Fruit fly (Drosophila melanogaster) whole organism, embryonic: Measurements from ENCODE around the gene CG4991.
A peak's percentile ranks its signal among the peaks of the same experiment; 100 is the strongest.

Experiments used
- Antp ChIP-seq: fragments of 200-800 bp; sonication (Bioruptor generic); optimal IDR thresholded peaks from 3 replicates; lab custom pipeline; 2016; ENCODE audit warnings: missing biosample characterization, missing genetic modification characterization
- Atf3 ChIP-seq: fragments of 200-800 bp; sonication (Bioruptor generic); optimal IDR thresholded peaks from 3 replicates; lab custom pipeline; 2016; ENCODE audit warnings: missing biosample characterization, missing genetic modification characterization
- Atf6 ChIP-seq: fragments of 200-800 bp; sonication (Bioruptor generic); IDR thresholded peaks from 2 replicates; pipeline ENCODE4 v1.3.6; 2022; ENCODE audit warnings: missing biosample characterization, missing genetic modification characterization
- CG10431 ChIP-seq: fragments of 200-800 bp; sonication (Bioruptor generic); optimal IDR thresholded peaks from 3 replicates; lab custom pipeline; 2018; ENCODE audit warnings: missing biosample characterization, mild to moderate bottlenecking, missing genetic modification characterization
- CG11093 ChIP-seq: fragments of 200-800 bp; sonication (Bioruptor generic); IDR thresholded peaks from 3 replicates; pipeline ENCODE4 v1.3.6; 2022; ENCODE audit warnings: missing biosample characterization, missing genetic modification characterization
- CG11398 ChIP-seq: fragments of 200-800 bp; sonication (Bioruptor generic); optimal IDR thresholded peaks from 2 replicates; lab custom pipeline; 2016; ENCODE audit warnings: missing biosample characterization, missing genetic modification characterization
- CG11504 ChIP-seq: fragments of 200-800 bp; sonication (Bioruptor generic); optimal IDR thresholded peaks from 3 replicates; lab custom pipeline; 2019; ENCODE audit warnings: missing biosample characterization, mild to moderate bottlenecking, missing genetic modification characterization, moderate library complexity
- CG12659 ChIP-seq: fragments of 200-800 bp; sonication (Bioruptor generic); optimal IDR thresholded peaks from 3 replicates; lab custom pipeline; 2017; ENCODE audit warnings: mild to moderate bottlenecking, missing biosample characterization, missing genetic modification reagents, missing genetic modification characterization
- CG16813 ChIP-seq: fragments of 200-800 bp; sonication (Bioruptor generic); IDR thresholded peaks from 3 replicates; pipeline ENCODE4 v1.3.6; 2022; ENCODE audit warnings: missing biosample characterization, missing genetic modification characterization; ENCODE audit not compliant: partially characterized antibody
- CG17361 ChIP-seq: fragments of 200-800 bp; sonication (Bioruptor generic); IDR thresholded peaks from 3 replicates; pipeline ENCODE4 v1.3.6; 2022; ENCODE audit warnings: missing biosample characterization, missing genetic modification characterization
- CG1832 ChIP-seq: fragments of 200-800 bp; sonication (Bioruptor generic); optimal IDR thresholded peaks from 2 replicates; lab custom pipeline; 2017; ENCODE audit warnings: missing biosample characterization, mild to moderate bottlenecking, missing genetic modification characterization, inconsistent platforms
- CG31224 ChIP-seq: fragments of 200-800 bp; sonication (Bioruptor generic); IDR thresholded peaks from 2 replicates; pipeline ENCODE4 v1.3.6; 2022; ENCODE audit warnings: missing biosample characterization, missing genetic modification characterization
- CG4617 ChIP-seq: fragments of 200-800 bp; sonication (Bioruptor generic); optimal IDR thresholded peaks from 3 replicates; lab custom pipeline; 2016; ENCODE audit warnings: missing biosample characterization, missing genetic modification characterization, borderline replicate concordance
- CG7357 ChIP-seq: fragments of 200-800 bp; sonication (Bioruptor generic); IDR thresholded peaks from 3 replicates; pipeline ENCODE4 v1.3.6; 2022; ENCODE audit warnings: missing biosample characterization, missing genetic modification characterization
- CG7556 ChIP-seq: fragments of 200-800 bp; sonication (Bioruptor generic); optimal IDR thresholded peaks from 2 replicates; lab custom pipeline; 2017; ENCODE audit warnings: missing biosample characterization, mild to moderate bottlenecking, missing genetic modification characterization
- CG8765 ChIP-seq: fragments of 200-800 bp; sonication (Bioruptor generic); IDR thresholded peaks from 2 replicates; pipeline ENCODE4 v1.3.6; 2022; ENCODE audit warnings: missing biosample characterization, missing genetic modification characterization
- CG8944 ChIP-seq: fragments of 200-800 bp; sonication (Bioruptor generic); optimal IDR thresholded peaks from 3 replicates; lab custom pipeline; 2016; ENCODE audit warnings: missing biosample characterization, missing genetic modification characterization
- Dbx ChIP-seq: fragments of 200-800 bp; sonication (Bioruptor generic); IDR thresholded peaks from 3 replicates; pipeline ENCODE4 v1.3.6; 2022; ENCODE audit warnings: missing biosample characterization, missing genetic modification characterization
- Dfd ChIP-seq, 2 experiments: fragments of >200 bp; optimal IDR thresholded peaks; 2 replicates each; lab custom pipeline; 2017; ENCODE audit warnings: missing biosample characterization in 2 of 2, missing genetic modification characterization in 2 of 2
- Dip2 ChIP-seq: fragments of 200-800 bp; sonication (Bioruptor generic); IDR thresholded peaks from 2 replicates; pipeline ENCODE4 v1.3.6; 2022; ENCODE audit warnings: missing biosample characterization, missing genetic modification characterization
- Doc2 ChIP-seq: fragments of 200-800 bp; sonication (Bioruptor generic); IDR thresholded peaks from 2 replicates; pipeline ENCODE4 v1.3.6; 2022; ENCODE audit warnings: missing biosample characterization, missing genetic modification characterization
- HLH4C ChIP-seq: fragments of 200-800 bp; sonication (Bioruptor generic); IDR thresholded peaks from 3 replicates; pipeline ENCODE4 v1.3.6; 2022; ENCODE audit warnings: missing biosample characterization, missing genetic modification characterization; ENCODE audit not compliant: partially characterized antibody
- Hey ChIP-seq: fragments of 200-800 bp; sonication (Bioruptor generic); optimal IDR thresholded peaks from 3 replicates; lab custom pipeline; 2018; ENCODE audit warnings: missing biosample characterization, mild to moderate bottlenecking, missing genetic modification characterization
- Lhr ChIP-seq: fragments of 200-800 bp; sonication (Bioruptor generic); optimal IDR thresholded peaks from 3 replicates; lab custom pipeline; 2017; ENCODE audit warnings: mild to moderate bottlenecking, missing biosample characterization, missing genetic modification reagents, missing genetic modification characterization
- Lpt ChIP-seq: fragments of >200 bp; optimal IDR thresholded peaks from 2 replicates; lab custom pipeline; 2018; ENCODE audit warnings: missing biosample characterization, missing genetic modification characterization
- MBD-R2 ChIP-seq: fragments of 200-800 bp; sonication (Bioruptor generic); IDR thresholded peaks from 2 replicates; pipeline ENCODE4 v1.3.6; 2022; ENCODE audit warnings: missing biosample characterization, missing genetic modification characterization
- Mrtf ChIP-seq: fragments of 200-800 bp; sonication (Bioruptor generic); IDR thresholded peaks from 3 replicates; pipeline ENCODE4 v1.3.6; 2022; ENCODE audit warnings: missing biosample characterization, missing genetic modification characterization
- Poxn ChIP-seq: fragments of 200-800 bp; sonication (Bioruptor generic); IDR thresholded peaks from 2 replicates; pipeline ENCODE4 v1.3.6; 2022; ENCODE audit warnings: missing biosample characterization, missing genetic modification characterization
- Spps ChIP-seq: fragments of 200-800 bp; sonication (Bioruptor generic); optimal IDR thresholded peaks from 2 replicates; lab custom pipeline; 2018; ENCODE audit warnings: missing biosample characterization, mild to moderate bottlenecking, missing genetic modification characterization
- Tbp ChIP-seq: fragments of >200 bp; optimal IDR thresholded peaks from 2 replicates; lab custom pipeline; 2018; ENCODE audit warnings: missing biosample characterization, missing genetic modification characterization
- Trl ChIP-seq, 3 experiments: fragments of >200 bp in 2 of 3; fragments of 200-800 bp in 1 of 3; sonication (Bioruptor generic) in 1 of 3; optimal IDR thresholded peaks; 2 replicates in 1 of 3; 3 replicates in 2 of 3; lab custom pipeline; 2016 to 2017; ENCODE audit warnings: missing biosample characterization in 1 of 3, missing genetic modification characterization in 1 of 3
- ara ChIP-seq: fragments of 200-800 bp; sonication (Bioruptor generic); IDR thresholded peaks from 2 replicates; pipeline ENCODE4 v1.3.6; 2022; ENCODE audit warnings: missing biosample characterization, missing genetic modification characterization
- az2 ChIP-seq: fragments of 200-800 bp; sonication (Bioruptor generic); optimal IDR thresholded peaks from 3 replicates; lab custom pipeline; 2016; ENCODE audit warnings: missing biosample characterization, missing genetic modification characterization
- bowl ChIP-seq: fragments of 200-800 bp; sonication (Bioruptor generic); IDR thresholded peaks from 2 replicates; pipeline ENCODE4 v1.3.6; 2022; ENCODE audit warnings: missing biosample characterization, missing genetic modification characterization
- ci ChIP-seq: fragments of 200-800 bp; sonication (Bioruptor generic); IDR thresholded peaks from 3 replicates; pipeline ENCODE4 v1.3.6; 2022; ENCODE audit warnings: missing biosample characterization, missing genetic modification characterization
- croc ChIP-seq: fragments of 200-800 bp; sonication (Bioruptor generic); conservative IDR thresholded peaks from 3 replicates; pipeline ENCODE4 v1.3.6; 2022; ENCODE audit warnings: missing biosample characterization, missing genetic modification characterization
- danr ChIP-seq: fragments of 200-800 bp; sonication (Bioruptor generic); IDR thresholded peaks from 2 replicates; pipeline ENCODE4 v1.3.6; 2022; ENCODE audit warnings: missing biosample characterization, missing genetic modification characterization
- dpn ChIP-seq, 2 experiments: fragments of 200-800 bp; sonication (Bioruptor generic); optimal IDR thresholded peaks; 3 replicates each; lab custom pipeline; 2016; ENCODE audit warnings: missing biosample characterization in 2 of 2, missing genetic modification characterization in 2 of 2
- dysf ChIP-seq: fragments of 200-800 bp; sonication (Bioruptor generic); IDR thresholded peaks from 3 replicates; pipeline ENCODE4 v1.3.6; 2022; ENCODE audit warnings: missing biosample characterization, missing genetic modification characterization
- eve ChIP-seq, 2 experiments: fragments of >200 bp; optimal IDR thresholded peaks; 2 replicates each; lab custom pipeline; 2017; ENCODE audit warnings: missing biosample characterization in 2 of 2, missing genetic modification characterization in 2 of 2
- fu2 ChIP-seq: fragments of 200-800 bp; sonication (Bioruptor generic); optimal IDR thresholded peaks from 2 replicates; lab custom pipeline; 2016; ENCODE audit warnings: missing biosample characterization, missing genetic modification characterization
- kay ChIP-seq: fragments of 200-800 bp; sonication (Bioruptor generic); optimal IDR thresholded peaks from 2 replicates; lab custom pipeline; 2016; ENCODE audit warnings: missing biosample characterization, missing genetic modification characterization
- mam ChIP-seq: fragments of 200-800 bp; sonication (Bioruptor generic); optimal IDR thresholded peaks from 3 replicates; lab custom pipeline; 2016; ENCODE audit warnings: missing biosample characterization, missing genetic modification characterization
- org-1 ChIP-seq: fragments of 200-800 bp; sonication (Bioruptor generic); optimal IDR thresholded peaks from 2 replicates; lab custom pipeline; 2017; ENCODE audit warnings: missing biosample characterization, missing genetic modification characterization
- otp ChIP-seq: fragments of 200-800 bp; sonication (Bioruptor generic); IDR thresholded peaks from 3 replicates; pipeline ENCODE4, ENCODE4 v1.3.6; 2022; ENCODE audit warnings: missing biosample characterization, missing genetic modification characterization
- peb ChIP-seq: fragments of 200-800 bp; sonication (Bioruptor generic); IDR thresholded peaks from 2 replicates; pipeline ENCODE4 v1.3.6; 2022; ENCODE audit warnings: missing biosample characterization, missing genetic modification characterization
- seq ChIP-seq: fragments of 200-800 bp; sonication (Bioruptor generic); IDR thresholded peaks from 2 replicates; pipeline ENCODE4 v1.3.6; 2022; ENCODE audit warnings: missing biosample characterization, missing genetic modification characterization
- slou ChIP-seq: fragments of 200-800 bp; sonication (Bioruptor generic); optimal IDR thresholded peaks from 3 replicates; lab custom pipeline; 2016; ENCODE audit warnings: missing biosample characterization, missing genetic modification characterization
- toy ChIP-seq: fragments of 200-800 bp; sonication (Bioruptor generic); IDR thresholded peaks from 2 replicates; pipeline ENCODE4 v1.3.6; 2022; ENCODE audit warnings: missing biosample characterization, missing genetic modification characterization
- wor ChIP-seq: fragments of 200-800 bp; sonication (Bioruptor generic); IDR thresholded peaks from 2 replicates; pipeline ENCODE4 v1.3.6; 2022; ENCODE audit warnings: missing biosample characterization, missing genetic modification characterization
- z ChIP-seq: fragments of 200-800 bp; sonication (Bioruptor generic); IDR thresholded peaks from 3 replicates; pipeline ENCODE4 v1.3.6; 2022; ENCODE audit warnings: missing biosample characterization, missing genetic modification characterization

The CG4991 gene

dm6 chrX:17147983-17148637, 56.5 kb downstream of the CG4991 start, which contains the start of gene RpS5a (continued):
- no peak for TF ChIP-seq CG11504 (tag; lab: Kevin White, UChicago)
- TF ChIP-seq Tbp = no peak
- peak; percentile 70 for TF ChIP-seq CG8765 (GFP tag; lab: Robert Waterston, UW)
- TF ChIP-seq CG11093 (GFP tag; lab: Robert Waterston, UW) = 0 out of 3 replicates have a peak, but pooled peaks have one; percentile 26
- peak in 1 of 2 experiments; percentile 17 for TF ChIP-seq eve (GFP tag; optimal IDR thresholded peaks at IDR 0.05; lab: Kevin White, UChicago)
- peak; percentile 86 for TF ChIP-seq slou (GFP tag; lab: Kevin White, UChicago)
- TF ChIP-seq Atf6 = peak; percentile 64
- peak; percentile 82 for TF ChIP-seq CG17361 (GFP tag; lab: Robert Waterston, UW)
- peak; percentile 82 for TF ChIP-seq mam
- no peak for TF ChIP-seq Mrtf (GFP tag; lab: Robert Waterston, UW)
- TF ChIP-seq Antp = peak; percentile 82
- TF ChIP-seq Atf3 (GFP tag; lab: Kevin White, UChicago) = peak; percentile 58
- no peak for TF ChIP-seq Dip2 (GFP tag; lab: Robert Waterston, UW)
- peak; percentile 70 for TF ChIP-seq HLH4C (GFP tag; lab: Robert Waterston, UW)
- peak; percentile 13 for TF ChIP-seq kay (GFP tag; lab: Kevin White, UChicago)
- peak; percentile 53; the same call in 2 of the 3 replicates for TF ChIP-seq CG7357 (GFP tag; lab: Robert Waterston, UW)
- peak; percentile 91 for TF ChIP-seq ci
- TF ChIP-seq Dbx (GFP tag; lab: Robert Waterston, UW) = peak; percentile 86
- TF ChIP-seq dpn (GFP tag; optimal IDR thresholded peaks at IDR 0.05; lab: Kevin White, UChicago) = peak; percentile 62 to 84
- peak; percentile 35; the same call in 1 of the 2 replicates for TF ChIP-seq wor (GFP tag; lab: Robert Waterston, UW)
- no peak; the same call in 1 of the 2 replicates for TF ChIP-seq peb (GFP tag; lab: Robert Waterston, UW)
- peak; percentile 71 for TF ChIP-seq seq (GFP tag; lab: Robert Waterston, UW)
- TF ChIP-seq Spps (tag; lab: Kevin White, UChicago) = peak; percentile 47
- no peak for TF ChIP-seq Trl (optimal IDR thresholded peaks at IDR 0.05; lab: Kevin White, UChicago)
- peak; percentile 86 for TF ChIP-seq Trl (GFP tag; optimal IDR thresholded peaks at IDR 0.05; lab: Kevin White, UChicago)
- TF ChIP-seq MBD-R2 (GFP tag; lab: Robert Waterston, UW) = peak; percentile 60; the same call in 1 of the 2 replicates
- peak; percentile 73 for TF ChIP-seq ara (GFP tag; lab: Robert Waterston, UW)
- peak; percentile 66 for TF ChIP-seq CG8944
- no peak for TF ChIP-seq z (GFP tag; lab: Robert Waterston, UW)
- TF ChIP-seq toy (GFP tag; lab: Robert Waterston, UW) = 0 out of 2 replicates have a peak, but pooled peaks have one; percentile 45
- peak; percentile 39 for TF ChIP-seq CG4617 (GFP tag; lab: Kevin White, UChicago)
- peak; percentile 79 for TF ChIP-seq otp (GFP tag; lab: Robert Waterston, UW)
- peak; percentile 75 for TF ChIP-seq fu2 (GFP tag; lab: Kevin White, UChicago)
- peak; percentile 62; the same call in 2 of the 3 replicates for TF ChIP-seq croc (GFP tag; lab: Robert Waterston, UW)
- no peak for TF ChIP-seq Dfd (GFP tag; optimal IDR thresholded peaks at IDR 0.05; lab: Kevin White, UChicago)
- peak; percentile 90 for TF ChIP-seq CG16813 (GFP tag; lab: Robert Waterston, UW)
- TF ChIP-seq Doc2 = no peak
- peak; percentile 22 for TF ChIP-seq CG7556 (GFP tag; lab: Kevin White, UChicago)
- TF ChIP-seq dysf (GFP tag; lab: Robert Waterston, UW) = peak; percentile 76
- 0 out of 2 replicates have a peak, but pooled peaks have one; percentile 24 for TF ChIP-seq Poxn (GFP tag; lab: Robert Waterston, UW)
- TF ChIP-seq Hey = peak; percentile 76
- TF ChIP-seq Lhr (GFP tag; lab: Kevin White, UChicago) = peak; percentile 81
- peak; percentile 88 for TF ChIP-seq CG12659
- no peak for TF ChIP-seq bowl (GFP tag; lab: Robert Waterston, UW)
- peak; percentile 77 for TF ChIP-seq CG11398 (GFP tag; lab: Kevin White, UChicago)
- peak; percentile 47 for TF ChIP-seq az2 (GFP tag; lab: Kevin White, UChicago)
- peak; percentile 79 for TF ChIP-seq CG10431 (GFP tag; lab: Kevin White, UChicago)
- 0 out of 2 replicates have a peak, but pooled peaks have one; percentile 24 for TF ChIP-seq danr (GFP tag; lab: Robert Waterston, UW)
- TF ChIP-seq CG1832 (GFP tag; lab: Kevin White, UChicago) = no peak
- TF ChIP-seq Lpt (GFP tag; lab: Kevin White, UChicago) = no peak
- TF ChIP-seq CG31224 = no peak
- peak; percentile 74 for TF ChIP-seq org-1
